Worm (Caenorhabditis elegans): ENCODE data around the gene Y39B6A.5.

Gene Y39B6A.5

DNA sequence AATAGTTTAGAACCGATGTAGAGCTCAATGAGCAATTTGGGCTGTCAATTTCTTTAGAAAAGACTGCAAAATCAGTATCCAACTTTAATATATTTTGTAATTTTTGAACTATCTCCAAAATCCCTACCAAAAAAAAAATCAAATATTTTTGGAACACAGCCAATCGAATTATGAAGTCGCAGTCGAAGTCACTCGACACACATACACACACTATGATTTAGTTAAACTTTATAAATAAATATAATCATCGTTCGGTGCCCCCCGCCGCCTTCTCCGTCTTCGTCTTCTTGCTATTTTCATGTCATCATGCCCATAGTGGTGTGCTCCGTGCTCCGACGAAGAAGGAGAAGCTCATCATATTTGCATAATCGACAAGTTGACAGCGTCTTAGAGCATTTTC is 18.4 kb upstream of the Y39B6A.5 start:
- TF ChIP-seq elt-3 (tag; optimal IDR thresholded peaks at IDR 0.05), result no peak
- TF ChIP-seq ces-1 (GFP tag; optimal IDR thresholded peaks at IDR 0.05), result peak; percentile 85
- TF ChIP-seq unc-62 (GFP tag; optimal IDR thresholded peaks at IDR 0.05), result no peak
- no peak for TF ChIP-seq drap-1 (GFP tag; optimal IDR thresholded peaks at IDR 0.05)
- TF ChIP-seq hlh-1 (tag; optimal IDR thresholded peaks at IDR 0.05), result no peak

- TF ChIP-seq nhr-2 (tag; optimal IDR thresholded peaks at IDR 0.05), result no peak
- TF ChIP-seq M03D4.4 (tag; optimal IDR thresholded peaks at IDR 0.05), result no peak
- no peak for TF ChIP-seq ztf-11 (tag; optimal IDR thresholded peaks at IDR 0.05)
- no peak for TF ChIP-seq ceh-83 (GFP tag; optimal IDR thresholded peaks at IDR 0.05)
- no peak for TF ChIP-seq mab-5 (tag; optimal IDR thresholded peaks at IDR 0.05)
- no peak for TF ChIP-seq unc-39 (tag; optimal IDR thresholded peaks at IDR 0.05)
- TF ChIP-seq elt-1 (tag; optimal IDR thresholded peaks at IDR 0.05; ENCODE audit: borderline replicate concordance, insufficient read depth), result no peak
- TF ChIP-seq bed-3 (GFP tag; optimal IDR thresholded peaks at IDR 0.05), result no peak
- TF ChIP-seq ham-2 (GFP tag; optimal IDR thresholded peaks at IDR 0.05), result no peak
- no peak for TF ChIP-seq cnd-1 (tag; optimal IDR thresholded peaks at IDR 0.05)
- TF ChIP-seq unc-62 (GFP tag; optimal IDR thresholded peaks at IDR 0.05), result no peak
- no peak for TF ChIP-seq sem-2 (GFP tag; optimal IDR thresholded peaks at IDR 0.05)
- no peak for TF ChIP-seq lsy-2 (tag; optimal IDR thresholded peaks at IDR 0.05)
- TF ChIP-seq mep-1 (tag; optimal IDR thresholded peaks at IDR 0.05), result no peak
- TF ChIP-seq lin-32 (GFP tag; optimal IDR thresholded peaks at IDR 0.05), result no peak
- TF ChIP-seq blmp-1 (tag; optimal IDR thresholded peaks at IDR 0.05), result no peak
- no peak for TF ChIP-seq snpc-4 (tag; optimal IDR thresholded peaks at IDR 0.05)
- no peak for TF ChIP-seq unc-120 (tag; optimal IDR thresholded peaks at IDR 0.05; ENCODE audit: poor library complexity, severe bottlenecking)
- no peak for TF ChIP-seq elt-3 (tag; optimal IDR thresholded peaks at IDR 0.05)
These were observed 17.0 kb upstream of the Y39B6A.5 start for ce11 chrV:19175714-19176113.

- peak; percentile 98 for TF ChIP-seq zip-8 (tag; optimal IDR thresholded peaks at IDR 0.05)
- no peak for TF ChIP-seq sptf-1 (tag; optimal IDR thresholded peaks at IDR 0.05)
- no peak for TF ChIP-seq ceh-83 (GFP tag; optimal IDR thresholded peaks at IDR 0.05)
These were observed 15.9 kb upstream of the Y39B6A.5 start, which contains the start of gene hot-2 for ce11 chrV:19174626-19175025. TSS of gene hot-2 (plus strand) at chrV:19174759.

DNA sequence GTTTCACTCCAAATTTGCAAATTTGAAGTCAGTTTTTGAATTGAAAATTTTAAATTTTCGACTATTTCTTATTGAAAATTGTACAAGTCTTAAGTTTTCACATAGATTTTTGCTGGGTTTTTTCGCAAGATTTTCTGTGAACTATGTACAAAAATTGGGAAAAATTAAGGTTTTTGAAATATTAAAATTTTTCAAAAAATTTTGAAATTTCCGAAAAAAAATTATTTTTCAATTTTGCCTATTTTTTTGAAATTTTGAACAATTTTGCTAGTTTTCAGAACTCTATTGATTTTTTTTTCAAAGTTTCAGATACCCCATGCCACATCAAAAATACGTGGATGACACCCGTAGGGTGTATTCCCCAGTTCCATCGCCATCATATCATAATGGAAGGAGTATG is 4.9 kb downstream of the Y39B6A.5 start, which contains the start of gene tsp-13:
tsp-13 (plus strand) TSS at position 301 of the 400 bp plus-strand sequence.
- TF ChIP-seq snpc-4 (tag; optimal IDR thresholded peaks at IDR 0.05) (no peak), sem-2 (GFP tag; optimal IDR thresholded peaks at IDR 0.05) (no peak), unc-62 (GFP tag; optimal IDR thresholded peaks at IDR 0.05) (no peak), ham-2 (GFP tag; optimal IDR thresholded peaks at IDR 0.05) (no peak), lin-32 (GFP tag; optimal IDR thresholded peaks at IDR 0.05) (no peak)

ce11 chrV:19153244-19153643 is 5.4 kb downstream of the Y39B6A.5 start:
- TF ChIP-seq nhr-2 (tag; optimal IDR thresholded peaks at IDR 0.05) (peak; percentile 6), pha-4 (tag; optimal IDR thresholded peaks at IDR 0.05) (peak; percentile 47), mls-2 (tag; optimal IDR thresholded peaks at IDR 0.05) (no peak), sem-2 (GFP tag; optimal IDR thresholded peaks at IDR 0.05) (no peak)

- TF ChIP-seq blmp-1 (tag; optimal IDR thresholded peaks at IDR 0.05) (no peak), nhr-237 (tag; optimal IDR thresholded peaks at IDR 0.05) (no peak), ceh-83 (GFP tag; optimal IDR thresholded peaks at IDR 0.05) (no peak), pha-4 (tag; optimal IDR thresholded peaks at IDR 0.05) (no peak), zip-8 (tag; optimal IDR thresholded peaks at IDR 0.05) (no peak), unc-39 (tag; optimal IDR thresholded peaks at IDR 0.05) (no peak), flh-1 (GFP tag; optimal IDR thresholded peaks at IDR 0.05) (no peak), lin-32 (GFP tag; optimal IDR thresholded peaks at IDR 0.05) (no peak), elt-1 (tag; optimal IDR thresholded peaks at IDR 0.05; ENCODE audit: borderline replicate concordance, insufficient read depth) (no peak), ceh-39 (tag; optimal IDR thresholded peaks at IDR 0.05) (no peak), mab-5 (tag; optimal IDR thresholded peaks at IDR 0.05) (no peak), sptf-1 (tag; optimal IDR thresholded peaks at IDR 0.05) (no peak), lin-13 (tag; optimal IDR thresholded peaks at IDR 0.05) (no peak), unc-62 (GFP tag; optimal IDR thresholded peaks at IDR 0.05) (no peak)
These were observed 6.3 kb downstream of the Y39B6A.5 start, which contains the start of gene Y39B6A.69 for ce11 chrV:19152328-19152727. TSS of gene Y39B6A.69 (minus strand) at chrV:19152428.
